Worm (Caenorhabditis elegans): Measurements from ENCODE around the gene alh-4.

- TF ChIP-seq mep-1 (tag; optimal IDR thresholded peaks at IDR 0.05) (no peak), pha-4 (tag; optimal IDR thresholded peaks at IDR 0.05) (no peak), snpc-4 (tag; optimal IDR thresholded peaks at IDR 0.05) (no peak), ces-1 (GFP tag; optimal IDR thresholded peaks at IDR 0.05) (no peak), unc-120 (tag; optimal IDR thresholded peaks at IDR 0.05; ENCODE audit: poor library complexity, severe bottlenecking) (no peak), blmp-1 (tag; optimal IDR thresholded peaks at IDR 0.05) (no peak), lin-13 (tag; optimal IDR thresholded peaks at IDR 0.05) (no peak), tbx-8 (GFP tag; optimal IDR thresholded peaks at IDR 0.05) (no peak), nhr-237 (tag; optimal IDR thresholded peaks at IDR 0.05) (no peak), elt-1 (tag; optimal IDR thresholded peaks at IDR 0.05; ENCODE audit: borderline replicate concordance, insufficient read depth) (no peak), mab-5 (tag; optimal IDR thresholded peaks at IDR 0.05) (no peak)
Observed at ce11 chrV:6456903-6457302, 27.2 kb upstream of the alh-4 start.

All from whole organism, mixed stage, embryonic.